Fruit fly (Drosophila melanogaster) whole organism, embryonic: ENCODE measurements around the gene CG10996.
A peak's percentile ranks its signal among the peaks of the same experiment; 100 is the strongest.

Source experiments
- CG10274 ChIP-seq: fragments of 200-800 bp; sonication (Bioruptor generic); optimal IDR thresholded peaks from 3 replicates; lab custom pipeline; 2017; ENCODE audit warnings: missing biosample characterization, mild to moderate bottlenecking, missing genetic modification characterization
- CG10565 ChIP-seq: fragments of 200-800 bp; sonication (Bioruptor generic); optimal IDR thresholded peaks from 3 replicates; lab custom pipeline; 2016; ENCODE audit warnings: missing biosample characterization, mild to moderate bottlenecking, missing genetic modification characterization
- CG10959 ChIP-seq: fragments of 200-800 bp; sonication (Bioruptor generic); IDR thresholded peaks from 2 replicates; pipeline ENCODE4 v1.3.6; 2022; ENCODE audit warnings: missing biosample characterization, missing genetic modification characterization
- CG11247 ChIP-seq: fragments of 200-800 bp; sonication (Bioruptor generic); IDR thresholded peaks from 2 replicates; pipeline ENCODE4 v1.3.6; 2022; ENCODE audit warnings: missing biosample characterization, missing genetic modification characterization
- CG12155 ChIP-seq: fragments of 200-800 bp; sonication (Bioruptor generic); optimal IDR thresholded peaks from 3 replicates; lab custom pipeline; 2016; ENCODE audit warnings: missing biosample characterization, missing genetic modification characterization
- CG12299 ChIP-seq: fragments of 200-800 bp; sonication (Bioruptor generic); optimal IDR thresholded peaks from 2 replicates; lab custom pipeline; 2018; ENCODE audit warnings: missing biosample characterization, mild to moderate bottlenecking, missing genetic modification characterization
- CG13775 ChIP-seq: fragments of 200-800 bp; sonication (Bioruptor generic); optimal IDR thresholded peaks from 3 replicates; lab custom pipeline; 2017; ENCODE audit warnings: missing biosample characterization, mild to moderate bottlenecking, missing genetic modification characterization
- CG14965 ChIP-seq: fragments of 200-800 bp; sonication (Bioruptor generic); optimal IDR thresholded peaks from 2 replicates; lab custom pipeline; 2016; ENCODE audit warnings: missing biosample characterization, missing genetic modification characterization, borderline replicate concordance
- CG1529 ChIP-seq: fragments of 200-800 bp; sonication (Bioruptor generic); optimal IDR thresholded peaks from 3 replicates; lab custom pipeline; 2018; ENCODE audit warnings: missing biosample characterization, missing genetic modification characterization
- CG15479 ChIP-seq: fragments of 200-800 bp; sonication (Bioruptor generic); optimal IDR thresholded peaks from 3 replicates; lab custom pipeline; 2019; ENCODE audit warnings: missing biosample characterization, mild to moderate bottlenecking, missing genetic modification characterization, moderate library complexity
- CG1603 ChIP-seq: fragments of 200-800 bp; sonication (Bioruptor generic); optimal IDR thresholded peaks from 2 replicates; lab custom pipeline; 2019; ENCODE audit warnings: missing biosample characterization, mild to moderate bottlenecking, missing genetic modification characterization, moderate library complexity
- CG17328 ChIP-seq: fragments of 200-800 bp; sonication (Bioruptor generic); IDR thresholded peaks from 2 replicates; pipeline ENCODE4 v1.3.6; 2022; ENCODE audit warnings: missing biosample characterization, missing genetic modification characterization
- CG30403 ChIP-seq: fragments of 200-800 bp; sonication (Bioruptor generic); optimal IDR thresholded peaks from 3 replicates; lab custom pipeline; 2016; ENCODE audit warnings: missing biosample characterization, missing genetic modification characterization
- CG34224 ChIP-seq: fragments of 200-800 bp; sonication (Bioruptor generic); IDR thresholded peaks from 3 replicates; pipeline ENCODE4 v1.3.6; 2022; ENCODE audit warnings: missing biosample characterization, missing genetic modification characterization; ENCODE audit not compliant: partially characterized antibody
- CG4360 ChIP-seq: fragments of 200-800 bp; sonication (Bioruptor generic); IDR thresholded peaks from 2 replicates; pipeline ENCODE4 v1.3.6; 2022; ENCODE audit warnings: missing biosample characterization, missing genetic modification characterization
- CG4707 ChIP-seq: fragments of 200-800 bp; sonication (Bioruptor generic); optimal IDR thresholded peaks from 2 replicates; lab custom pipeline; 2018; ENCODE audit warnings: missing biosample characterization, mild to moderate bottlenecking, missing genetic modification characterization, moderate library complexity
- CG6175 ChIP-seq: fragments of 200-800 bp; sonication (Bioruptor generic); IDR thresholded peaks from 3 replicates; pipeline ENCODE4 v1.3.6; 2022; ENCODE audit warnings: missing biosample characterization, missing genetic modification characterization
- CG6254 ChIP-seq: fragments of 200-800 bp; sonication (Bioruptor generic); optimal IDR thresholded peaks from 3 replicates; lab custom pipeline; 2017; ENCODE audit warnings: mild to moderate bottlenecking, missing biosample characterization, missing genetic modification reagents, missing genetic modification characterization
- CG6765 ChIP-seq: fragments of 200-800 bp; sonication (Bioruptor generic); optimal IDR thresholded peaks from 3 replicates; lab custom pipeline; 2017; ENCODE audit warnings: missing biosample characterization, mild to moderate bottlenecking, missing genetic modification characterization
- CG7745 ChIP-seq: fragments of 200-800 bp; sonication (Bioruptor generic); optimal IDR thresholded peaks from 2 replicates; lab custom pipeline; 2018; ENCODE audit warnings: missing biosample characterization, mild to moderate bottlenecking, missing genetic modification characterization, moderate library complexity
- CG7786 ChIP-seq: fragments of 200-800 bp; sonication (Bioruptor generic); optimal IDR thresholded peaks from 2 replicates; lab custom pipeline; 2016; ENCODE audit warnings: missing biosample characterization, missing genetic modification characterization
- CG7963 ChIP-seq: fragments of 200-800 bp; sonication (Bioruptor generic); IDR thresholded peaks from 3 replicates; pipeline ENCODE4 v1.3.6; 2022; ENCODE audit warnings: missing biosample characterization, missing genetic modification characterization; ENCODE audit not compliant: partially characterized antibody
- Camta ChIP-seq: fragments of 200-800 bp; sonication (Bioruptor generic); optimal IDR thresholded peaks from 2 replicates; lab custom pipeline; 2016; ENCODE audit warnings: missing biosample characterization, missing genetic modification characterization
- Dek ChIP-seq: fragments of 200-800 bp; sonication (Bioruptor generic); optimal IDR thresholded peaks from 3 replicates; lab custom pipeline; 2019; ENCODE audit warnings: missing biosample characterization, mild to moderate bottlenecking, missing genetic modification characterization, moderate library complexity
- Dip2 ChIP-seq: fragments of 200-800 bp; sonication (Bioruptor generic); IDR thresholded peaks from 2 replicates; pipeline ENCODE4 v1.3.6; 2022; ENCODE audit warnings: missing biosample characterization, missing genetic modification characterization
- Doc2 ChIP-seq: fragments of 200-800 bp; sonication (Bioruptor generic); IDR thresholded peaks from 2 replicates; pipeline ENCODE4 v1.3.6; 2022; ENCODE audit warnings: missing biosample characterization, missing genetic modification characterization
- HHEX ChIP-seq: fragments of 200-800 bp; sonication (Bioruptor generic); optimal IDR thresholded peaks from 3 replicates; lab custom pipeline; 2017; ENCODE audit warnings: missing biosample characterization, mild to moderate bottlenecking, missing genetic modification characterization, missing genetic modification reagents
- HmgD ChIP-seq: fragments of 200-800 bp; sonication (Bioruptor generic); optimal IDR thresholded peaks from 3 replicates; lab custom pipeline; 2016; ENCODE audit warnings: missing biosample characterization, missing genetic modification characterization
- Hr39 ChIP-seq: fragments of >200 bp; optimal IDR thresholded peaks from 2 replicates; lab custom pipeline; 2017
- Hsf ChIP-seq: fragments of 200-800 bp; sonication (Bioruptor generic); optimal IDR thresholded peaks from 3 replicates; lab custom pipeline; 2016; ENCODE audit warnings: missing biosample characterization, missing genetic modification characterization
- NFAT ChIP-seq: fragments of 200-800 bp; sonication (Bioruptor generic); IDR thresholded peaks from 2 replicates; pipeline ENCODE4 v1.3.6; 2022; ENCODE audit warnings: missing biosample characterization, missing genetic modification characterization
- Oaz ChIP-seq: fragments of 200-800 bp; sonication (Bioruptor generic); IDR thresholded peaks from 2 replicates; pipeline ENCODE4 v1.3.6; 2022; ENCODE audit warnings: missing biosample characterization, missing genetic modification characterization
- Scr ChIP-seq: fragments of 200-800 bp; sonication (Bioruptor generic); IDR thresholded peaks from 2 replicates; pipeline ENCODE4 v1.3.6; 2022; ENCODE audit warnings: missing biosample characterization, missing genetic modification characterization; ENCODE audit not compliant: partially characterized antibody
- Spps ChIP-seq: fragments of 200-800 bp; sonication (Bioruptor generic); optimal IDR thresholded peaks from 2 replicates; lab custom pipeline; 2018; ENCODE audit warnings: missing biosample characterization, mild to moderate bottlenecking, missing genetic modification characterization
- Tbp ChIP-seq: fragments of >200 bp; optimal IDR thresholded peaks from 2 replicates; lab custom pipeline; 2018; ENCODE audit warnings: missing biosample characterization, missing genetic modification characterization
- Xbp1 ChIP-seq: fragments of 200-800 bp; sonication (Bioruptor generic); optimal IDR thresholded peaks from 3 replicates; lab custom pipeline; 2016; ENCODE audit warnings: missing biosample characterization, mild to moderate bottlenecking, missing genetic modification characterization
- abd-A ChIP-seq: fragments of 200-800 bp; sonication (Bioruptor generic); optimal IDR thresholded peaks from 3 replicates; lab custom pipeline; 2019; ENCODE audit warnings: missing biosample characterization, mild to moderate bottlenecking, missing genetic modification characterization, moderate library complexity
- br ChIP-seq: fragments of >200 bp; optimal IDR thresholded peaks from 2 replicates; lab custom pipeline; 2017
- chif ChIP-seq, 2 experiments: fragments of 200-800 bp; sonication (Bioruptor generic); optimal IDR thresholded peaks; 3 replicates each; lab custom pipeline; 2016; ENCODE audit warnings: missing biosample characterization in 2 of 2, missing genetic modification characterization in 2 of 2
- chn ChIP-seq: fragments of 200-800 bp; sonication (Bioruptor generic); optimal IDR thresholded peaks from 2 replicates; lab custom pipeline; 2016; ENCODE audit warnings: missing biosample characterization, missing genetic modification characterization
- gfzf ChIP-seq: fragments of 200-800 bp; sonication (Bioruptor generic); optimal IDR thresholded peaks from 2 replicates; lab custom pipeline; 2016; ENCODE audit warnings: missing biosample characterization, mild to moderate bottlenecking, missing genetic modification characterization, moderate library complexity
- gro ChIP-seq: fragments of 200-800 bp; sonication (Bioruptor generic); optimal IDR thresholded peaks from 2 replicates; lab custom pipeline; 2016; ENCODE audit warnings: missing biosample characterization, missing genetic modification characterization
- mam ChIP-seq: fragments of 200-800 bp; sonication (Bioruptor generic); optimal IDR thresholded peaks from 3 replicates; lab custom pipeline; 2016; ENCODE audit warnings: missing biosample characterization, missing genetic modification characterization
- onecut ChIP-seq: fragments of 200-800 bp; sonication (Bioruptor generic); IDR thresholded peaks from 2 replicates; pipeline ENCODE4 v1.3.6; 2022; ENCODE audit warnings: missing biosample characterization, missing genetic modification characterization
- pan ChIP-seq, 4 experiments: fragments of >200 bp in 3 of 4; fragments of 200-800 bp in 1 of 4; sonication (Bioruptor generic) in 1 of 4; optimal IDR thresholded peaks in 3 of 4; IDR thresholded peaks in 1 of 4; 2 replicates each; pipeline versions ENCODE4 v1.3.6 to Lab custom; 2017 to 2022; ENCODE audit warnings: missing biosample characterization in 2 of 4, missing genetic modification characterization in 2 of 4, mixed read lengths in 1 of 4
- pita ChIP-seq: fragments of 200-800 bp; sonication (Bioruptor generic); optimal IDR thresholded peaks from 2 replicates; lab custom pipeline; 2017; ENCODE audit warnings: missing biosample characterization, mild to moderate bottlenecking, missing genetic modification characterization
- ranshi ChIP-seq: fragments of 200-800 bp; sonication (Bioruptor generic); IDR thresholded peaks from 2 replicates; pipeline ENCODE4 v1.3.6; 2022; ENCODE audit warnings: missing biosample characterization, missing genetic modification characterization
- sens ChIP-seq: fragments of 200-800 bp; sonication (Bioruptor generic); peaks from one replicate; lab custom pipeline; 2016; ENCODE audit warnings: missing biosample characterization, missing genetic modification characterization
- sr ChIP-seq: fragments of 200-800 bp; sonication (Bioruptor generic); IDR thresholded peaks from 3 replicates; pipeline ENCODE4 v1.3.6; 2022; ENCODE audit warnings: missing biosample characterization, missing genetic modification characterization
- stc ChIP-seq: fragments of 200-800 bp; sonication (Bioruptor generic); IDR thresholded peaks from 2 replicates; pipeline ENCODE4 v1.3.6; 2022; ENCODE audit warnings: missing biosample characterization, missing genetic modification characterization

CG10996 gene

DNA sequence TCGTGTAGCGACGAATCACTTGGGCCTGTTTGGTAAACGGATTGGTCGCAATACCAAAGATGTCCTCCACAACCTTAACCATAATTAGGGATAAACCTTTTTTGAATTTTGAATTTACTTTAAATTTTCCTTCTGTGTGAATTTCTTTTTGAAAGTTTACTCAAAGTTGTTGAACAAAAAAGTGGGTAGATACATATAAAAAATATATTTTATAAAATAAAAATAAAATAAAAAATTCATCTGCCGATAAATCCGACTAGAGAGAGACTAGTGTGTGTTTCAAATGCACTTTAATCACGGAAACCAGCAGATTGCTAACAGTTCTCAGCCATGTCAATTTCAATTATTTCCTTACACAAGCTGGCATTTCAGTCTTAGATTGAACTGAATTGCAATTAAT is at the start of gene CG10996:
TSS of gene CG10996 (minus strand) at position 101 of the 400 bp plus-strand sequence.
- TF ChIP-seq CG17328 (GFP tag; lab: Robert Waterston, UW) (no peak), sens (GFP tag; lab: Kevin White, UChicago) (peak; percentile 15), Oaz (GFP tag; lab: Robert Waterston, UW) (no peak), stc (GFP tag; lab: Robert Waterston, UW) (no peak), chn (GFP tag; lab: Kevin White, UChicago) (no peak), CG6175 (GFP tag; lab: Robert Waterston, UW) (no peak), pita (GFP tag; lab: Kevin White, UChicago) (no peak)
- TF ChIP-seq, all 482 proteins: peak for 1

DNA sequence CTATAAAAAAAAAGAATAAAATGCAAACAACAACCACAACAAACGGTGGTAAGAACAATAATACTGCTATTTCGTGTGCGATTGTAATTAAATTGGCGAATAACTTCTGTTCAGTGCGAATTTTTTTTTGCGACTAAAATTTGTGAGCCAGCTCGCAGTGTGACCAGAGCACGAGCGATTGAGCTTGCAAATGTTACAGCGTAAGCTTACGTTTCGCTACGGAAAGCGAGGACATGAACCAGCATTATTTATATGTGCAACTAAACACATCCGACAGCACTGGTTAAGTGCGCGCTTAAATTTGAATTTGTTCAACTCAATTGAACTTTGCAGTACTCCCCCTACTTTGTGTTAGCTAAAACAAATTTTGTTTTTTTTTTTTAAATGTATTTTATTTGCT is 48.3 kb upstream of the CG10996 start, which contains the start of gene AMPdeam:
TSS of gene AMPdeam (minus strand) at position 139 of the 400 bp plus-strand sequence.
- TF ChIP-seq CG12155 (GFP tag; lab: Kevin White, UChicago): no peak
- TF ChIP-seq Camta: no peak
- TF ChIP-seq CG7963: no peak
- TF ChIP-seq Scr (GFP tag; lab: Robert Waterston, UW): no peak
- TF ChIP-seq Hr39 (lab: Kevin White, UChicago): no peak
- no peak for TF ChIP-seq CG10274 (GFP tag; lab: Kevin White, UChicago)
- TF ChIP-seq gro (GFP tag; lab: Kevin White, UChicago): peak; percentile 22
- no peak for TF ChIP-seq CG1529 (GFP tag; lab: Kevin White, UChicago)
- TF ChIP-seq onecut (GFP tag; lab: Robert Waterston, UW): no peak
- peak; percentile 0 for TF ChIP-seq CG30403
- no peak for TF ChIP-seq Tbp
- no peak for TF ChIP-seq CG6254 (GFP tag; lab: Kevin White, UChicago)
- TF ChIP-seq mam (GFP tag; lab: Kevin White, UChicago): peak; percentile 18
- TF ChIP-seq CG11247: no peak
- no peak for TF ChIP-seq HHEX (GFP tag; lab: Kevin White, UChicago)
- no peak for TF ChIP-seq Dip2 (GFP tag; lab: Robert Waterston, UW)
- peak; percentile 85 for TF ChIP-seq gfzf (GFP tag; lab: Kevin White, UChicago)
- no peak for TF ChIP-seq sr
- peak; percentile 75 for TF ChIP-seq CG1603 (tag; lab: Kevin White, UChicago)
- peak; percentile 18 for TF ChIP-seq Xbp1 (GFP tag; lab: Kevin White, UChicago)
- TF ChIP-seq ranshi: 0 out of 2 replicates have a peak, but pooled peaks have one; percentile 17
- TF ChIP-seq pan (optimal IDR thresholded peaks at IDR 0.05; lab: Kevin White, UChicago): no peak
- no peak for TF ChIP-seq pan (GFP tag; optimal IDR thresholded peaks at IDR 0.05 in 1 of 2, IDR thresholded peaks at IDR 0.05 in 1 of 2)
- no peak for TF ChIP-seq chif (GFP tag; optimal IDR thresholded peaks at IDR 0.05; lab: Kevin White, UChicago)
- TF ChIP-seq CG10565: no peak
- TF ChIP-seq br (lab: Kevin White, UChicago): no peak
- TF ChIP-seq HmgD (GFP tag; lab: Kevin White, UChicago): no peak
- TF ChIP-seq CG13775 (GFP tag; lab: Kevin White, UChicago): no peak
- TF ChIP-seq CG34224 (GFP tag; lab: Robert Waterston, UW): no peak
- TF ChIP-seq CG7745 (tag; lab: Kevin White, UChicago): no peak
- no peak for TF ChIP-seq abd-A (tag; lab: Kevin White, UChicago)
- TF ChIP-seq Dek: no peak
- no peak for TF ChIP-seq CG10959 (GFP tag; lab: Robert Waterston, UW)
- no peak for TF ChIP-seq Hsf
- TF ChIP-seq CG14965 (GFP tag; lab: Kevin White, UChicago): no peak
- TF ChIP-seq CG12299 (tag; lab: Kevin White, UChicago): peak; percentile 13
- TF ChIP-seq CG15479 (GFP tag; lab: Kevin White, UChicago): no peak
- TF ChIP-seq Spps (tag; lab: Kevin White, UChicago): no peak
- no peak for TF ChIP-seq Doc2 (GFP tag; lab: Robert Waterston, UW)
- TF ChIP-seq CG4707: no peak
- TF ChIP-seq pita (GFP tag; lab: Kevin White, UChicago): peak; percentile 40
- TF ChIP-seq NFAT (GFP tag; lab: Robert Waterston, UW): no peak
- no peak for TF ChIP-seq CG4360 (GFP tag; lab: Robert Waterston, UW)
- TF ChIP-seq CG7786 (GFP tag; lab: Kevin White, UChicago): no peak
- no peak for TF ChIP-seq CG6765 (GFP tag; lab: Kevin White, UChicago)
